Worm (Caenorhabditis elegans): ENCODE data around the gene C43H6.4.

Gene C43H6.4

DNA sequence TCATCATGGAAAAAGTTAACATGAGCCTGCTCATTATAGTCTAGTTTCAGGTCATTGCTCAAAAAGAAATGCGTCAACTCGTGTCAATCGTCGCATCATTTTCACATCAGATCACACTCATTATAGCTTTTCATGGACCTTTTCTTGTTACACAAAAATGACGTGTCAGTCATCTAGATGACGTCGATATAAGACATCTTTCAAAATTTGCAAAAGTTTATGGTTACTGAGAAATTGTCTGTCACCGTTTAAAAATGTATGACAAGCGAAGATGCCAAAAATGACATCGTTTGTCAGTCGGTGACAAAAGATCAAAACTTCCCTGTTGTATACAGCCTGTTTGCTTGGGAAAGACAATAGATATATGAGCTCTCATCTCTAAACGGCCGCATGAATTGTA, 37.3 kb downstream of the C43H6.4 start:
- TF ChIP-seq zag-1 (tag; optimal IDR thresholded peaks at IDR 0.05) (no peak), ceh-28 (tag; optimal IDR thresholded peaks at IDR 0.05) (no peak), ama-1 (optimal IDR thresholded peaks at IDR 0.05) (no peak), nhr-11 (tag; optimal IDR thresholded peaks at IDR 0.05) (no peak), unc-62 (GFP tag; optimal IDR thresholded peaks at IDR 0.05) (no peak), lin-15B (tag; optimal IDR thresholded peaks at IDR 0.05) (no peak)

- TF ChIP-seq sea-2 (GFP tag; optimal IDR thresholded peaks at IDR 0.05): no peak
- TF ChIP-seq skn-1 (tag; optimal IDR thresholded peaks at IDR 0.05): no peak
- TF ChIP-seq aly-2 (tag; optimal IDR thresholded peaks at IDR 0.05): no peak
Observed at ce11 chrX:2443304-2443703, 39.5 kb downstream of the C43H6.4 start, which contains the start of gene T07D1.3. TSS of gene T07D1.3 (minus strand) at chrX:2443404.

ce11 chrX:2446185-2446584, 42.4 kb downstream of the C43H6.4 start:
- TF ChIP-seq zag-1 (tag; optimal IDR thresholded peaks at IDR 0.05) (no peak), egl-27 (tag; optimal IDR thresholded peaks at IDR 0.05) (no peak), nhr-11 (tag; optimal IDR thresholded peaks at IDR 0.05) (no peak), nhr-77 (tag; optimal IDR thresholded peaks at IDR 0.05) (no peak), ceh-16 (tag; optimal IDR thresholded peaks at IDR 0.05) (no peak), snpc-4 (tag; optimal IDR thresholded peaks at IDR 0.05) (no peak), ceh-82 (tag; optimal IDR thresholded peaks at IDR 0.05) (no peak), pha-4 (tag; optimal IDR thresholded peaks at IDR 0.05) (no peak), lin-15B (tag; optimal IDR thresholded peaks at IDR 0.05) (no peak)

ce11 chrX:2447214-2447613, 43.4 kb downstream of the C43H6.4 start:
- no peak for TF ChIP-seq mdl-1 (tag; optimal IDR thresholded peaks at IDR 0.05)
- TF ChIP-seq tbx-2 (tag; optimal IDR thresholded peaks at IDR 0.05): no peak
- TF ChIP-seq hmg-11 (tag; optimal IDR thresholded peaks at IDR 0.05): no peak
- TF ChIP-seq fkh-10 (GFP tag; optimal IDR thresholded peaks at IDR 0.05): no peak
- TF ChIP-seq elt-3 (tag; optimal IDR thresholded peaks at IDR 0.05): no peak
- TF ChIP-seq R02D3.7 (tag; optimal IDR thresholded peaks at IDR 0.05): no peak
- TF ChIP-seq aly-2 (tag; optimal IDR thresholded peaks at IDR 0.05): no peak
- no peak for TF ChIP-seq daf-12 (tag; optimal IDR thresholded peaks at IDR 0.05)
- no peak for TF ChIP-seq ama-1 (optimal IDR thresholded peaks at IDR 0.05)
- TF ChIP-seq pha-4 (tag; optimal IDR thresholded peaks at IDR 0.05): no peak
- no peak for TF ChIP-seq fkh-2 (tag; optimal IDR thresholded peaks at IDR 0.05)
- TF ChIP-seq unc-62 (GFP tag; optimal IDR thresholded peaks at IDR 0.05): no peak
- no peak for TF ChIP-seq nhr-12 (tag; optimal IDR thresholded peaks at IDR 0.05)

ce11 chrX:2450994-2451393, 47.2 kb downstream of the C43H6.4 start:
- no peak for TF ChIP-seq nfya-1 (tag; optimal IDR thresholded peaks at IDR 0.05; ENCODE audit: insufficient read depth)
- TF ChIP-seq mdl-1 (tag; optimal IDR thresholded peaks at IDR 0.05): no peak
- no peak for TF ChIP-seq ztf-11 (tag; optimal IDR thresholded peaks at IDR 0.05)
- TF ChIP-seq skn-1 (tag; optimal IDR thresholded peaks at IDR 0.05): no peak
- no peak for TF ChIP-seq elt-3 (tag; optimal IDR thresholded peaks at IDR 0.05)
- no peak for TF ChIP-seq nhr-67 (tag; optimal IDR thresholded peaks at IDR 0.05)
- TF ChIP-seq ceh-28 (tag; optimal IDR thresholded peaks at IDR 0.05): no peak
- TF ChIP-seq nhr-43 (tag; optimal IDR thresholded peaks at IDR 0.05; ENCODE audit: poor library complexity, severe bottlenecking): no peak
- no peak for TF ChIP-seq nhr-23 (tag; optimal IDR thresholded peaks at IDR 0.05)
- no peak for TF ChIP-seq unc-39 (tag; optimal IDR thresholded peaks at IDR 0.05)
- no peak for TF ChIP-seq egl-27 (tag; optimal IDR thresholded peaks at IDR 0.05)
- TF ChIP-seq daf-12 (tag; optimal IDR thresholded peaks at IDR 0.05): no peak
- TF ChIP-seq ceh-16 (tag; optimal IDR thresholded peaks at IDR 0.05): no peak
- TF ChIP-seq ztf-4 (tag; optimal IDR thresholded peaks at IDR 0.05): no peak

DNA sequence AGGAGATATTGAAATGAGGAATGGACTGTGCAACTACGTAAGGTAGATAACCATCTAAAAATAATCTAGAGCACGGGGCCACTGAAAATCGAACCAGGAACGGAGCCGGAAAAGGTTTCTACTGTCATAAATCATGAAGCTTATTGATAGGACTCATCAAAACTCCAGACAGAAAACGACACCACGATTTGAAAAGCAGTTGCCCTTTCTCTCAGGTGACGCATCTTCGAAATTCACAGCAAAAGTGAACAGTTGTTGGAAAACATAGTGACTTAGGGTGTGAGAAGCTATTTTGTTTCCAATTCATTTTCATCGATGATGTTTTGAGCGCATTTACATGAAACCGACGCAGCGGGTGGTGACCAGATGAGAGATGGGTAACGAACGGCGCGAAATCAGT, 48.5 kb downstream of the C43H6.4 start:
- TF ChIP-seq nhr-12 (tag; optimal IDR thresholded peaks at IDR 0.05): no peak
- TF ChIP-seq ceh-28 (tag; optimal IDR thresholded peaks at IDR 0.05): no peak
- no peak for TF ChIP-seq elt-2 (tag; optimal IDR thresholded peaks at IDR 0.05)
- TF ChIP-seq ceh-82 (tag; optimal IDR thresholded peaks at IDR 0.05): no peak
- no peak for TF ChIP-seq fos-1 (tag; optimal IDR thresholded peaks at IDR 0.05)
- TF ChIP-seq nfya-1 (tag; optimal IDR thresholded peaks at IDR 0.05; ENCODE audit: insufficient read depth): no peak
- no peak for TF ChIP-seq egl-27 (tag; optimal IDR thresholded peaks at IDR 0.05)
- TF ChIP-seq pqm-1 (tag; optimal IDR thresholded peaks at IDR 0.05): no peak
- no peak for TF ChIP-seq mdl-1 (tag; optimal IDR thresholded peaks at IDR 0.05)
- TF ChIP-seq ztf-4 (tag; optimal IDR thresholded peaks at IDR 0.05): no peak
- no peak for TF ChIP-seq unc-62 (GFP tag; optimal IDR thresholded peaks at IDR 0.05)

Measured in whole organism, L3 larva.